Worm (Caenorhabditis elegans) whole organism, late embryonic: ENCODE results near the gene T01G1.2.
A peak's percentile ranks its signal among the peaks of the same experiment; 100 is the strongest.

Source experiments
- C38D4.7 ChIP-seq: fragments of 200-800 bp; sonication (Bioruptor generic); optimal IDR thresholded peaks from 2 replicates; lab custom pipeline; 2018; ENCODE audit warnings: mild to moderate bottlenecking, missing genetic modification characterization, moderate library complexity, missing compliant biosample characterization
- K09A11.1 ChIP-seq: sonication (generic microtip); optimal IDR thresholded peaks from 2 replicates; lab custom pipeline; 2017; ENCODE audit warnings: antibody characterized with exemption, mild to moderate bottlenecking, missing genetic modification characterization, missing compliant biosample characterization; ENCODE audit not compliant: insufficient read depth
- T23F11.4 ChIP-seq: fragments of 200-800 bp; sonication (Bioruptor generic); optimal IDR thresholded peaks from 2 replicates; lab custom pipeline; 2018; ENCODE audit warnings: mild to moderate bottlenecking, missing genetic modification characterization, missing compliant biosample characterization
- Y22D7AL.16 ChIP-seq: sonication (generic microtip); optimal IDR thresholded peaks from 2 replicates; lab custom pipeline; 2016; ENCODE audit warnings: missing genetic modification characterization, missing compliant biosample characterization
- ahr-1 ChIP-seq: sonication (generic microtip); optimal IDR thresholded peaks from 2 replicates; lab custom pipeline; 2016; ENCODE audit warnings: missing genetic modification characterization, missing compliant biosample characterization
- ama-1 ChIP-seq: fragments of 150-350 bp; optimal IDR thresholded peaks from 2 replicates; lab custom pipeline; 2014
- ceh-14 ChIP-seq: sonication (generic microtip); optimal IDR thresholded peaks from 2 replicates; lab custom pipeline; 2016; ENCODE audit warnings: missing genotype, missing genetic modification characterization, missing compliant biosample characterization
- ceh-18 ChIP-seq: sonication (generic microtip); optimal IDR thresholded peaks from 2 replicates; lab custom pipeline; 2016; ENCODE audit warnings: missing genetic modification characterization, missing compliant biosample characterization
- ceh-19 ChIP-seq: fragments of 200-800 bp; sonication (Bioruptor generic); optimal IDR thresholded peaks from 2 replicates; lab custom pipeline; 2018; ENCODE audit warnings: mild to moderate bottlenecking, missing genetic modification characterization, missing compliant biosample characterization
- ceh-30 ChIP-seq: fragments of 150-350 bp; optimal IDR thresholded peaks from 2 replicates; lab custom pipeline; 2014; ENCODE audit warnings: missing biosample characterization, missing genetic modification characterization
- ceh-34 ChIP-seq: sonication (generic microtip); optimal IDR thresholded peaks from 2 replicates; lab custom pipeline; 2016; ENCODE audit warnings: mild to moderate bottlenecking, missing genetic modification characterization, missing compliant biosample characterization
- ceh-48 ChIP-seq: sonication (generic microtip); optimal IDR thresholded peaks from 2 replicates; lab custom pipeline; 2016; ENCODE audit warnings: missing genetic modification characterization, inconsistent platforms, missing compliant biosample characterization
- ceh-6 ChIP-seq: fragments of 200-800 bp; sonication (Bioruptor generic); optimal IDR thresholded peaks from 2 replicates; lab custom pipeline; 2018; ENCODE audit warnings: mild to moderate bottlenecking, missing genetic modification characterization, missing compliant biosample characterization
- dmd-4 ChIP-seq: sonication (generic microtip); optimal IDR thresholded peaks from 2 replicates; lab custom pipeline; 2016; ENCODE audit warnings: borderline replicate concordance, missing genetic modification characterization, missing compliant biosample characterization
- elt-4 ChIP-seq: sonication (generic microtip); optimal IDR thresholded peaks from 2 replicates; lab custom pipeline; 2016; ENCODE audit warnings: missing genetic modification characterization, missing compliant biosample characterization
- eyg-1 ChIP-seq: sonication (generic microtip); optimal IDR thresholded peaks from 2 replicates; lab custom pipeline; 2016; ENCODE audit warnings: missing genotype, missing genetic modification characterization, missing compliant biosample characterization
- fkh-6 ChIP-seq: sonication (generic microtip); optimal IDR thresholded peaks from 2 replicates; lab custom pipeline; 2016; ENCODE audit warnings: missing genetic modification characterization, missing compliant biosample characterization
- gmeb-2 ChIP-seq: sonication (generic microtip); optimal IDR thresholded peaks from 2 replicates; lab custom pipeline; 2016; ENCODE audit warnings: missing genetic modification characterization, inconsistent platforms, missing compliant biosample characterization
- hlh-13 ChIP-seq: fragments of 200-800 bp; sonication (Bioruptor generic); optimal IDR thresholded peaks from 2 replicates; lab custom pipeline; 2018; ENCODE audit warnings: mild to moderate bottlenecking, missing genetic modification characterization, missing compliant biosample characterization
- hlh-6 ChIP-seq: sonication (generic microtip); optimal IDR thresholded peaks from 2 replicates; lab custom pipeline; 2016; ENCODE audit warnings: missing genotype, missing genetic modification characterization, missing compliant biosample characterization
- lin-11 ChIP-seq: fragments of 200-800 bp; sonication (Bioruptor generic); optimal IDR thresholded peaks from 2 replicates; lab custom pipeline; 2018; ENCODE audit warnings: mild to moderate bottlenecking, missing genetic modification characterization, missing compliant biosample characterization
- nhr-232 ChIP-seq: sonication (generic microtip); optimal IDR thresholded peaks from 2 replicates; lab custom pipeline; 2016; ENCODE audit warnings: missing genetic modification characterization, missing compliant biosample characterization
- odd-2 ChIP-seq: sonication (generic microtip); optimal IDR thresholded peaks from 2 replicates; lab custom pipeline; 2017; ENCODE audit warnings: antibody characterized with exemption, mild to moderate bottlenecking, missing genetic modification characterization, missing compliant biosample characterization
- pag-3 ChIP-seq: sonication (generic microtip); optimal IDR thresholded peaks from 2 replicates; lab custom pipeline; 2016; ENCODE audit warnings: missing compliant biosample characterization, missing genetic modification characterization, borderline replicate concordance
- pha-2 ChIP-seq: sonication (generic microtip); optimal IDR thresholded peaks from 2 replicates; lab custom pipeline; 2017; ENCODE audit warnings: mild to moderate bottlenecking, missing genetic modification characterization, missing compliant biosample characterization
- pha-4 ChIP-seq: fragments of 150-350 bp; optimal IDR thresholded peaks from 2 replicates; lab custom pipeline; 2018; ENCODE audit warnings: missing biosample characterization, missing genetic modification reagents, missing genetic modification characterization
- ref-2 ChIP-seq: sonication (generic microtip); optimal IDR thresholded peaks from 2 replicates; lab custom pipeline; 2016; ENCODE audit warnings: missing genetic modification characterization, missing compliant biosample characterization
- rnt-1 ChIP-seq: sonication (generic microtip); optimal IDR thresholded peaks from 2 replicates; lab custom pipeline; 2016; ENCODE audit warnings: missing genetic modification characterization, missing compliant biosample characterization
- sox-2 ChIP-seq: fragments of 200-800 bp; sonication (Bioruptor generic); IDR thresholded peaks from 2 replicates; pipeline ENCODE4 v1.3.6; 2022; ENCODE audit warnings: missing genetic modification reagents, missing genetic modification characterization, missing compliant biosample characterization
- tbx-2 ChIP-seq: sonication (generic microtip); optimal IDR thresholded peaks from 2 replicates; lab custom pipeline; 2016; ENCODE audit warnings: missing genetic modification characterization, missing compliant biosample characterization
- unc-3 ChIP-seq, 2 experiments: fragments of 200-800 bp in 1 of 2; sonication (Bioruptor generic) in 1 of 2; sonication (generic microtip) in 1 of 2; conservative IDR thresholded peaks in 1 of 2; optimal IDR thresholded peaks in 1 of 2; 2 replicates each; pipeline versions ENCODE4 v1.3.6 to Lab custom; 2016 to 2022; ENCODE audit warnings: missing compliant biosample characterization in 2 of 2, missing genetic modification characterization in 2 of 2, missing genetic modification reagents in 1 of 2
- unc-42 ChIP-seq: sonication (generic microtip); optimal IDR thresholded peaks from 2 replicates; lab custom pipeline; 2016; ENCODE audit warnings: missing genotype, missing genetic modification characterization, missing compliant biosample characterization
- unc-55 ChIP-seq: sonication (generic microtip); optimal IDR thresholded peaks from 2 replicates; lab custom pipeline; 2017; ENCODE audit warnings: missing biosample characterization, missing genetic modification reagents, missing genetic modification characterization
- zip-5 ChIP-seq: sonication (generic microtip); optimal IDR thresholded peaks from 2 replicates; lab custom pipeline; 2016; ENCODE audit warnings: missing genetic modification characterization, missing compliant biosample characterization

The T01G1.2 gene

DNA sequence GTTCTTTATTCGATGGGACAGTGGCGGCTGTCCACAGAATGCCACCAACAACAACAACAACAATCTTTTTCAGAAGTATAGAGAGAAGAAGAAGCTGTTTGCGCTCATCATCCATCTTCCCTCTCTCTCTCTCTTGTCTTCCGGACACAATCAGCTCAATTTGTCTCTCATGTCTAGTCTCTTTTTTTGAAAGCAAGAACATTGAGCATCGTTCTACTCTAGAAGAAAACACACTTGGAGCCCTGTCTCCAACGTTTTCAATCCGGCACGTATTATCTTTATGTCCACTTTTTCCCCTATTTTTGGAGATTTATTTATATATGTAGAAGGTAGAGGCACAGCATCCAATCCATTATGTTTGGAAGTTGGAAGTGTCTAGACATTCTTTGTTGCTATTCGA, 5.4 kb upstream of the T01G1.2 start:
- TF ChIP-seq zip-5 (tag; lab: Kevin White, UChicago) (no peak), dmd-4 (no peak), rnt-1 (tag; lab: Kevin White, UChicago) (no peak), ceh-34 (tag; lab: Kevin White, UChicago) (no peak), sox-2 (GFP tag; lab: Robert Waterston, UW) (no peak), ceh-14 (no peak), hlh-6 (no peak), elt-4 (tag; lab: Kevin White, UChicago) (no peak), ceh-48 (no peak), ceh-6 (no peak), lin-11 (tag; lab: Kevin White, UChicago) (no peak), unc-3 (GFP tag; conservative IDR thresholded peaks at IDR 0.05; lab: Robert Waterston, UW) (no peak), unc-3 (tag; optimal IDR thresholded peaks at IDR 0.05; lab: Kevin White, UChicago) (no peak), pag-3 (tag; lab: Kevin White, UChicago) (no peak), unc-55 (no peak), fkh-6 (tag; lab: Kevin White, UChicago) (no peak)

- TF ChIP-seq unc-42 (tag; lab: Kevin White, UChicago) (peak; percentile 14), ceh-14 (peak; percentile 22), pha-2 (tag; lab: Kevin White, UChicago) (no peak)
- TF ChIP-seq, all 69 proteins: peak for 2
Measured at ce11 chrIV:11349747-11350146, 4.5 kb upstream of the T01G1.2 start.

DNA sequence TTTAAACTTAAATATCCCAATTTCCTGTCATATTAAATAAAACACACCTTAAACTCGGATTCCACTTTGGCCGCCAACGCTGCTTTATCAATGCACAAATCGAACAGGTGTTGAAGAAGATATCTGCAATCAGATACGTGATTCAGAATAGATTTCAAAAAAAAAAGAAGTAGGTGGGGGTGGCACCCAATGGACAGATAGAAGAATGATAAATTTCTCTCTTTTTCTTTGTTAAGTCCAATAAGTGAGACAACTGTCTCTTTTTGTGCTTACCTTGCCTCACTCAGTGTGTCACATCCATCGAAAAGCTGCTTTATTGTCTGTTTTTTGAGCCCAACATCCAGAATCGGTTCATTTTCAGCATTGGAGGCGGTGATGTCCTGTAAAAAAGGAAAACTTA, 3.4 kb upstream of the T01G1.2 start:
- TF ChIP-seq ceh-18 (tag; lab: Kevin White, UChicago): peak; percentile 52
- TF ChIP-seq pha-4 (tag; lab: Kevin White, UChicago): no peak

DNA sequence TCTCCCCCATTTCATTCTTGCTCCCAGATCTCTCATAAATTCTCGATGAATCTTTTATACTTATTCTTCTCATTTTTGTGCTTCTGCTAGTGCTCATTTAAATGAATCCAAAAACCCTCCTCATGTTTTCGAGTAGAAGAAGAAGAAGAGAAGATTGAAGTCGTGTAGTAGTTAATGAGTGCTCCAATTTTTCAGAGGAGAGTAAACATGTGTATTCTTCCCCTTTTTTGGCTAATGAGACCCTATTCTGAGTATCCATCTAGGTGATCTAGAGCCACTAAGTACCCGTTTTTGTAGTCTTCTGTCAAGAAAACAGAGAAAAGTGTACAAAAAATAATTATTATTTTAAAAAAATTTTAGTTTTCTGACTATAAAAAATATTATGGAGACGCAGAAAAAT, 2.6 kb upstream of the T01G1.2 start:
- TF ChIP-seq K09A11.1: no peak
- no peak for TF ChIP-seq ahr-1 (tag; lab: Kevin White, UChicago)
- no peak for TF ChIP-seq C38D4.7 (GFP tag; lab: Kevin White, UChicago)
- no peak for TF ChIP-seq ama-1 (lab: Kevin White, UChicago)
- TF ChIP-seq hlh-13 (GFP tag; lab: Kevin White, UChicago): no peak
- TF ChIP-seq ceh-19 (GFP tag; lab: Kevin White, UChicago): no peak
- no peak for TF ChIP-seq odd-2
- no peak for TF ChIP-seq ceh-6
- TF ChIP-seq tbx-2 (tag; lab: Kevin White, UChicago): no peak
- TF ChIP-seq eyg-1 (tag; lab: Kevin White, UChicago): no peak
- TF ChIP-seq Y22D7AL.16: no peak
- TF ChIP-seq T23F11.4 (GFP tag; lab: Kevin White, UChicago): no peak
- no peak for TF ChIP-seq gmeb-2 (tag; lab: Kevin White, UChicago)

DNA sequence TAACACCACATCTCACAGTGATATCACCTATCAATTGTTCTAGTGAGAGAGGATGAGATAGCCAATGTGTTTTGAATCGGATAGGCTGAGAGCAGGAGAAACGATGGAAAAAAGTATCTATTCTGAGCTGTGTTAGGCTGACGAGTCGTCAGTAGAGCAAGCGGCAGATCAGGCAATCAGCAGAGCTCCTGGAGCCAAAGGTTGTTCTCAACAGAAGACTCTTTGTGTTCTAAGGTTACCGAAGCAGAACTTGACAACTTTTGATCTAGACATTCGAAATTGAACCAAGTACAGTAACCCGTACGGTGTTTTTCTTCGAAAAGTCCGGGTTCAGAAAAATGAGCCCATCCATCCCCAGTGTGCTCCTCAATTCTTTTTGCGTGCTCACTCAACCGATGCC, 1.4 kb upstream of the T01G1.2 start:
- TF ChIP-seq ref-2 (tag; lab: Kevin White, UChicago) (no peak), nhr-232 (tag; lab: Kevin White, UChicago) (no peak), pha-2 (tag; lab: Kevin White, UChicago) (no peak)
- TF ChIP-seq, all 69 proteins: peak for 0

ce11 chrIV:11359769-11360168, 5.6 kb downstream of the T01G1.2 start, which contains the start of gene klp-12:
Gene klp-12 (minus strand): TSS chrIV:11359869.
- TF ChIP-seq odd-2 (no peak), ceh-14 (no peak), ceh-30 (tag; lab: Kevin White, UChicago) (no peak), K09A11.1 (no peak)
